Fruit fly (Drosophila melanogaster) whole organism, embryonic: ENCODE results near the gene fkh.

ENCODE experiments used
- CG12104 ChIP-seq: fragments of 200-800 bp; sonication (Bioruptor generic); optimal IDR thresholded peaks from 3 replicates; lab custom pipeline; 2016; ENCODE audit warnings: missing biosample characterization, missing genetic modification characterization
- CG12744 ChIP-seq: fragments of 200-800 bp; sonication (Bioruptor generic); optimal IDR thresholded peaks from 2 replicates; lab custom pipeline; 2016; ENCODE audit warnings: missing biosample characterization, missing genetic modification characterization
- CG13296 ChIP-seq: fragments of 200-800 bp; sonication (Bioruptor generic); optimal IDR thresholded peaks from 3 replicates; lab custom pipeline; 2018; ENCODE audit warnings: missing biosample characterization, mild to moderate bottlenecking, missing genetic modification characterization
- CG14014 ChIP-seq: fragments of 200-800 bp; sonication (Bioruptor generic); IDR thresholded peaks from 2 replicates; pipeline ENCODE4 v1.3.6; 2022; ENCODE audit warnings: missing biosample characterization, missing genetic modification characterization
- CG15696 ChIP-seq: fragments of 200-800 bp; sonication (Bioruptor generic); optimal IDR thresholded peaks from 2 replicates; lab custom pipeline; 2019; ENCODE audit warnings: missing biosample characterization, mild to moderate bottlenecking, missing genetic modification characterization, moderate library complexity
- CG1602 ChIP-seq: fragments of 200-800 bp; sonication (Bioruptor generic); optimal IDR thresholded peaks from 3 replicates; lab custom pipeline; 2016; ENCODE audit warnings: missing biosample characterization, missing genetic modification characterization
- CG1647 ChIP-seq: fragments of 200-800 bp; sonication (Bioruptor generic); optimal IDR thresholded peaks from 3 replicates; lab custom pipeline; 2016; ENCODE audit warnings: missing biosample characterization, missing genetic modification characterization
- CG16815 ChIP-seq: fragments of 200-800 bp; sonication (Bioruptor generic); optimal IDR thresholded peaks from 3 replicates; lab custom pipeline; 2017; ENCODE audit warnings: missing biosample characterization, mild to moderate bottlenecking, missing genetic modification characterization
- CG17359 ChIP-seq: fragments of 200-800 bp; sonication (Bioruptor generic); optimal IDR thresholded peaks from 3 replicates; lab custom pipeline; 2018; ENCODE audit warnings: missing biosample characterization, mild to moderate bottlenecking, missing genetic modification characterization, moderate library complexity
- CG18599 ChIP-seq: fragments of 200-800 bp; sonication (Bioruptor generic); optimal IDR thresholded peaks from 3 replicates; lab custom pipeline; 2017; ENCODE audit warnings: missing biosample characterization, missing genetic modification characterization, mild to moderate bottlenecking, moderate library complexity, missing genetic modification reagents
- CG2199 ChIP-seq: fragments of 200-800 bp; sonication (Bioruptor generic); IDR thresholded peaks from 3 replicates; pipeline ENCODE4 v1.3.6; 2022; ENCODE audit warnings: missing biosample characterization, missing genetic modification characterization
- CG2712 ChIP-seq: fragments of 200-800 bp; optimal IDR thresholded peaks from 3 replicates; lab custom pipeline; 2019; ENCODE audit warnings: missing biosample characterization, mild to moderate bottlenecking, missing genetic modification characterization, moderate library complexity
- CG32532 ChIP-seq: fragments of 200-800 bp; sonication (Bioruptor generic); IDR thresholded peaks from 2 replicates; pipeline ENCODE4 v1.3.6; 2022; ENCODE audit warnings: missing biosample characterization, missing genetic modification characterization
- CG33213 ChIP-seq: fragments of 200-800 bp; sonication (Bioruptor generic); optimal IDR thresholded peaks from 3 replicates; lab custom pipeline; 2016; ENCODE audit warnings: missing biosample characterization, missing genetic modification characterization
- CG3726 ChIP-seq: fragments of 200-800 bp; sonication (Bioruptor generic); IDR thresholded peaks from 3 replicates; pipeline ENCODE4, ENCODE4 v1.3.6; 2022; ENCODE audit warnings: missing biosample characterization, missing genetic modification characterization
- CG3995 ChIP-seq: fragments of 200-800 bp; sonication (Bioruptor generic); optimal IDR thresholded peaks from 3 replicates; lab custom pipeline; 2016; ENCODE audit warnings: missing biosample characterization, missing genetic modification characterization
- CG43689 ChIP-seq: fragments of 200-800 bp; sonication (Bioruptor generic); IDR thresholded peaks from 2 replicates; pipeline ENCODE4 v1.3.6; 2022; ENCODE audit warnings: missing biosample characterization, missing genetic modification characterization
- CG6654 ChIP-seq: fragments of 200-800 bp; sonication (Bioruptor generic); optimal IDR thresholded peaks from 2 replicates; lab custom pipeline; 2017; ENCODE audit warnings: missing biosample characterization, mild to moderate bottlenecking, missing genetic modification characterization
- CG7556 ChIP-seq: fragments of 200-800 bp; sonication (Bioruptor generic); optimal IDR thresholded peaks from 2 replicates; lab custom pipeline; 2017; ENCODE audit warnings: missing biosample characterization, mild to moderate bottlenecking, missing genetic modification characterization
- CG8924 ChIP-seq: fragments of 200-800 bp; optimal IDR thresholded peaks from 3 replicates; lab custom pipeline; 2019; ENCODE audit warnings: missing biosample characterization, mild to moderate bottlenecking, missing genetic modification characterization, moderate library complexity
- CG9797 ChIP-seq: fragments of 200-800 bp; sonication (Bioruptor generic); optimal IDR thresholded peaks from 3 replicates; lab custom pipeline; 2018; ENCODE audit warnings: missing biosample characterization, mild to moderate bottlenecking, missing genetic modification characterization
- Ets65A ChIP-seq: fragments of 200-800 bp; sonication (Bioruptor generic); peaks from one replicate; lab custom pipeline; 2016; ENCODE audit warnings: missing biosample characterization, missing genetic modification characterization
- Ets97D ChIP-seq: fragments of 200-800 bp; sonication (Bioruptor generic); optimal IDR thresholded peaks from 3 replicates; lab custom pipeline; 2016; ENCODE audit warnings: missing biosample characterization, missing genetic modification characterization
- Hand ChIP-seq: fragments of 200-800 bp; sonication (Bioruptor generic); optimal IDR thresholded peaks from 2 replicates; lab custom pipeline; 2017; ENCODE audit warnings: mild to moderate bottlenecking, missing biosample characterization, missing genetic modification reagents, missing genetic modification characterization
- HmgD ChIP-seq: fragments of 200-800 bp; sonication (Bioruptor generic); optimal IDR thresholded peaks from 3 replicates; lab custom pipeline; 2016; ENCODE audit warnings: missing biosample characterization, missing genetic modification characterization
- Hmr ChIP-seq: fragments of 200-800 bp; sonication (Bioruptor generic); optimal IDR thresholded peaks from 3 replicates; lab custom pipeline; 2017; ENCODE audit warnings: mild to moderate bottlenecking, missing biosample characterization, missing genetic modification reagents, missing genetic modification characterization
- Hr78 ChIP-seq, 2 experiments: fragments of 200-800 bp in 1 of 2; fragments of >200 bp in 1 of 2; sonication (Bioruptor generic) in 1 of 2; optimal IDR thresholded peaks; 2 replicates each; lab custom pipeline; 2017 to 2019; ENCODE audit warnings: missing biosample characterization in 2 of 2, missing genetic modification characterization in 2 of 2, mild to moderate bottlenecking in 1 of 2, moderate library complexity in 1 of 2
- Max ChIP-seq: fragments of 200-800 bp; sonication (Bioruptor generic); optimal IDR thresholded peaks from 2 replicates; lab custom pipeline; 2016; ENCODE audit warnings: missing biosample characterization, mild to moderate bottlenecking, missing genetic modification characterization
- Scr ChIP-seq: fragments of 200-800 bp; sonication (Bioruptor generic); IDR thresholded peaks from 2 replicates; pipeline ENCODE4 v1.3.6; 2022; ENCODE audit warnings: missing biosample characterization, missing genetic modification characterization; ENCODE audit not compliant: partially characterized antibody
- Sox102F ChIP-seq: fragments of 200-800 bp; sonication (Bioruptor generic); optimal IDR thresholded peaks from 2 replicates; lab custom pipeline; 2018; ENCODE audit warnings: missing biosample characterization, mild to moderate bottlenecking, missing genetic modification characterization, moderate library complexity
- Ssrp ChIP-seq: fragments of 200-800 bp; sonication (Bioruptor generic); optimal IDR thresholded peaks from 2 replicates; lab custom pipeline; 2018; ENCODE audit warnings: missing biosample characterization, mild to moderate bottlenecking, missing genetic modification characterization, moderate library complexity
- TFAM ChIP-seq: fragments of 200-800 bp; sonication (Bioruptor generic); optimal IDR thresholded peaks from 2 replicates; lab custom pipeline; 2017; ENCODE audit warnings: missing biosample characterization, missing genetic modification characterization, inconsistent platforms
- ab ChIP-seq: fragments of 200-800 bp; sonication (Bioruptor generic); optimal IDR thresholded peaks from 2 replicates; lab custom pipeline; 2016; ENCODE audit warnings: missing biosample characterization, missing genetic modification characterization
- az2 ChIP-seq: fragments of 200-800 bp; sonication (Bioruptor generic); optimal IDR thresholded peaks from 3 replicates; lab custom pipeline; 2016; ENCODE audit warnings: missing biosample characterization, missing genetic modification characterization
- chn ChIP-seq: fragments of 200-800 bp; sonication (Bioruptor generic); optimal IDR thresholded peaks from 2 replicates; lab custom pipeline; 2016; ENCODE audit warnings: missing biosample characterization, missing genetic modification characterization
- ci ChIP-seq: fragments of 200-800 bp; sonication (Bioruptor generic); IDR thresholded peaks from 3 replicates; pipeline ENCODE4 v1.3.6; 2022; ENCODE audit warnings: missing biosample characterization, missing genetic modification characterization
- dmrt99B ChIP-seq: fragments of 200-800 bp; sonication (Bioruptor generic); optimal IDR thresholded peaks from 2 replicates; lab custom pipeline; 2018; ENCODE audit warnings: missing biosample characterization, mild to moderate bottlenecking, missing genetic modification characterization, moderate library complexity
- eve ChIP-seq, 2 experiments: fragments of >200 bp; optimal IDR thresholded peaks; 2 replicates each; lab custom pipeline; 2017; ENCODE audit warnings: missing biosample characterization in 2 of 2, missing genetic modification characterization in 2 of 2
- fd96Cb ChIP-seq: fragments of 200-800 bp; sonication (Bioruptor generic); optimal IDR thresholded peaks from 2 replicates; lab custom pipeline; 2018; ENCODE audit warnings: missing biosample characterization, mild to moderate bottlenecking, missing genetic modification characterization, moderate library complexity
- h ChIP-seq: fragments of >200 bp; optimal IDR thresholded peaks from 2 replicates; lab custom pipeline; 2017
- jigr1 ChIP-seq: fragments of 200-800 bp; sonication (Bioruptor generic); IDR thresholded peaks from 3 replicates; pipeline ENCODE4 v1.3.6; 2022; ENCODE audit warnings: missing biosample characterization, missing genetic modification characterization
- lab ChIP-seq: fragments of 200-800 bp; sonication (Bioruptor generic); optimal IDR thresholded peaks from 3 replicates; lab custom pipeline; 2017; ENCODE audit warnings: missing biosample characterization, missing genetic modification characterization, mild to moderate bottlenecking, moderate library complexity, missing genetic modification reagents
- lbe ChIP-seq: fragments of 200-800 bp; sonication (Bioruptor generic); optimal IDR thresholded peaks from 2 replicates; lab custom pipeline; 2016; ENCODE audit warnings: missing biosample characterization, mild to moderate bottlenecking, missing genetic modification characterization
- onecut ChIP-seq: fragments of 200-800 bp; sonication (Bioruptor generic); IDR thresholded peaks from 2 replicates; pipeline ENCODE4 v1.3.6; 2022; ENCODE audit warnings: missing biosample characterization, missing genetic modification characterization
- pita ChIP-seq: fragments of 200-800 bp; sonication (Bioruptor generic); optimal IDR thresholded peaks from 2 replicates; lab custom pipeline; 2017; ENCODE audit warnings: missing biosample characterization, mild to moderate bottlenecking, missing genetic modification characterization
- pzg ChIP-seq: fragments of 200-800 bp; sonication (Bioruptor generic); optimal IDR thresholded peaks from 3 replicates; lab custom pipeline; 2018; ENCODE audit warnings: missing biosample characterization, mild to moderate bottlenecking, missing genetic modification characterization, moderate library complexity
- run ChIP-seq: fragments of 200-800 bp; sonication (Bioruptor generic); optimal IDR thresholded peaks from 3 replicates; lab custom pipeline; 2018; ENCODE audit warnings: missing biosample characterization, mild to moderate bottlenecking, missing genetic modification characterization
- scrt ChIP-seq: fragments of 200-800 bp; sonication (Bioruptor generic); optimal IDR thresholded peaks from 2 replicates; lab custom pipeline; 2018; ENCODE audit warnings: missing biosample characterization, mild to moderate bottlenecking, missing genetic modification characterization, moderate library complexity
- sd ChIP-seq: fragments of 200-800 bp; sonication (Bioruptor generic); optimal IDR thresholded peaks from 3 replicates; lab custom pipeline; 2018; ENCODE audit warnings: missing biosample characterization, mild to moderate bottlenecking, missing genetic modification characterization, moderate library complexity
- sens ChIP-seq: fragments of 200-800 bp; sonication (Bioruptor generic); peaks from one replicate; lab custom pipeline; 2016; ENCODE audit warnings: missing biosample characterization, missing genetic modification characterization
- seq ChIP-seq: fragments of 200-800 bp; sonication (Bioruptor generic); IDR thresholded peaks from 2 replicates; pipeline ENCODE4 v1.3.6; 2022; ENCODE audit warnings: missing biosample characterization, missing genetic modification characterization
- sna ChIP-seq: fragments of 200-800 bp; sonication (Bioruptor generic); IDR thresholded peaks from 2 replicates; pipeline ENCODE4 v1.3.6; 2022; ENCODE audit warnings: missing biosample characterization, missing genetic modification characterization; ENCODE audit not compliant: partially characterized antibody

The fkh gene

DNA sequence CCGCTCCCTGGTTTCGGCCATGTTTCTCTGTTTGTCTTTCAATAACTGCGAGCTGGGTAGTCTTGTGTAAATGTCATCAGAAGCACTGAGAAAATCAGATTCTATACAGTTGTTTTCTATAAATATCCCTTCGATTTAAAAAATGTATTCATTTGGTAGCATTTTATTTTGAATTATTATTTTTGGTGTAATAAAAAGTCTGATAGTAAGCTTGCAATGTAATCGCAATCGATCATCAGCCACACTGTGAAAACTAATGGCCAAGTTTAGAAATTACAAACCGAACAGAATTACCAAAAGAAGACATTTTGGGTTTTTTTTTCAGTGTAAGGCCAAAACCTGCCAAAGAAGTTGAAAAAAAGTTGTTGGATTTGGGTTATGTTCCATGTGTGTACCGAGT is 35.7 kb upstream of the fkh start:
- TF ChIP-seq ci (GFP tag; lab: Robert Waterston, UW) (no peak), scrt (GFP tag; lab: Kevin White, UChicago) (no peak), HmgD (GFP tag; lab: Kevin White, UChicago) (no peak), sens (GFP tag; lab: Kevin White, UChicago) (peak; percentile 71), CG12104 (GFP tag; lab: Kevin White, UChicago) (no peak), run (tag; lab: Kevin White, UChicago) (no peak), Sox102F (peak; percentile 12), CG14014 (GFP tag; lab: Robert Waterston, UW) (no peak), lab (GFP tag; lab: Kevin White, UChicago) (peak; percentile 23), seq (0 out of 2 replicates have a peak, but pooled peaks have one; percentile 14), CG18599 (GFP tag; lab: Kevin White, UChicago) (peak; percentile 38), Hr78 (GFP tag; optimal IDR thresholded peaks at IDR 0.05; lab: Kevin White, UChicago) (no peak), CG7556 (GFP tag; lab: Kevin White, UChicago) (peak; percentile 40), h (lab: Kevin White, UChicago) (no peak), az2 (GFP tag; lab: Kevin White, UChicago) (no peak), CG8924 (no peak), dmrt99B (tag; lab: Kevin White, UChicago) (peak; percentile 31), CG9797 (GFP tag; lab: Kevin White, UChicago) (no peak), pita (GFP tag; lab: Kevin White, UChicago) (no peak), CG17359 (tag; lab: Kevin White, UChicago) (peak; percentile 16), CG12744 (GFP tag; lab: Kevin White, UChicago) (no peak), CG1647 (GFP tag; lab: Kevin White, UChicago) (no peak), Hmr (GFP tag; lab: Kevin White, UChicago) (peak; percentile 38), Ets65A (GFP tag; lab: Kevin White, UChicago) (peak; percentile 77), CG43689 (GFP tag; lab: Robert Waterston, UW) (no peak), CG1602 (GFP tag; lab: Kevin White, UChicago) (no peak), CG6654 (GFP tag; lab: Kevin White, UChicago) (no peak), fd96Cb (tag; lab: Kevin White, UChicago) (peak; percentile 12)

DNA sequence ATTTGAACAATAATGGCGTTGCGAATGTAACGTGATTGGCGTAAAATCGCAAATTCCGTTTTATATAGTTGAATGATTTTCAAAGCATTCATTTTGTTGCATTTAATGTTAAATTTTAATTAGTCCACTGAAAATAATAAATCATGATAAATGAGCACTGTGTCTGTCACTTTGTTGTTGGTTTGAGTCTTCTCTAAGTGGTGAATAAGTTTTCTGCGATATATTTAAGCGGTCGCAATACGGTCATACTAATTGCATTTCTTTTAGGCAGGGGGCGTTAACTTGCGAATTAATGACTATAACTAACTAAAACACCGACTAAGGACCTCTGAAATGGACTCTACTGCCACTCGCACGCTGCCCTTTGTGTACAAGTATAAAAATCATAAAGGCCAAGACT is 20.8 kb upstream of the fkh start, which contains the start of gene CG9986:
Gene CG9986, plus strand, starts transcription at position 245 of the 400 bp plus-strand sequence.
- TF ChIP-seq Scr (GFP tag; lab: Robert Waterston, UW) = peak; percentile 36; the same call in 1 of the 2 replicates
- no peak for TF ChIP-seq CG32532 (GFP tag; lab: Robert Waterston, UW)
- TF ChIP-seq CG13296 (GFP tag; lab: Kevin White, UChicago) = no peak
- TF ChIP-seq lbe (GFP tag; lab: Kevin White, UChicago) = no peak
- TF ChIP-seq ab (GFP tag; lab: Kevin White, UChicago) = no peak
- TF ChIP-seq Hand (GFP tag; lab: Kevin White, UChicago) = no peak
- TF ChIP-seq Ssrp = no peak
- no peak for TF ChIP-seq Max (GFP tag; lab: Kevin White, UChicago)
- no peak for TF ChIP-seq CG16815 (GFP tag; lab: Kevin White, UChicago)
- TF ChIP-seq eve (GFP tag; optimal IDR thresholded peaks at IDR 0.05; lab: Kevin White, UChicago) = no peak
- no peak for TF ChIP-seq CG2712 (tag; lab: Kevin White, UChicago)
- TF ChIP-seq CG15696 (tag; lab: Kevin White, UChicago) = no peak
- 0 out of 2 replicates have a peak, but pooled peaks have one; percentile 31 for TF ChIP-seq sna (GFP tag; lab: Robert Waterston, UW)
- no peak for TF ChIP-seq CG3726 (GFP tag; lab: Robert Waterston, UW)
- no peak for TF ChIP-seq jigr1 (GFP tag; lab: Robert Waterston, UW)
- no peak for TF ChIP-seq CG33213 (GFP tag; lab: Kevin White, UChicago)
- TF ChIP-seq chn (GFP tag; lab: Kevin White, UChicago) = no peak
- peak; percentile 96 for TF ChIP-seq CG3995 (GFP tag; lab: Kevin White, UChicago)
- TF ChIP-seq TFAM (GFP tag; lab: Kevin White, UChicago) = no peak
- TF ChIP-seq onecut (GFP tag; lab: Robert Waterston, UW) = no peak
- no peak for TF ChIP-seq sd (tag; lab: Kevin White, UChicago)
- TF ChIP-seq CG2199 (GFP tag; lab: Robert Waterston, UW) = peak; percentile 33; the same call in 1 of the 3 replicates
- TF ChIP-seq pzg (GFP tag; lab: Kevin White, UChicago) = peak; percentile 65
- TF ChIP-seq Ets97D (GFP tag; lab: Kevin White, UChicago) = peak; percentile 25
